Worm (Caenorhabditis elegans): ENCODE measurements around the gene srh-68.
A peak's percentile ranks its signal among the peaks of the same experiment; 100 is the strongest.

Gene srh-68

DNA sequence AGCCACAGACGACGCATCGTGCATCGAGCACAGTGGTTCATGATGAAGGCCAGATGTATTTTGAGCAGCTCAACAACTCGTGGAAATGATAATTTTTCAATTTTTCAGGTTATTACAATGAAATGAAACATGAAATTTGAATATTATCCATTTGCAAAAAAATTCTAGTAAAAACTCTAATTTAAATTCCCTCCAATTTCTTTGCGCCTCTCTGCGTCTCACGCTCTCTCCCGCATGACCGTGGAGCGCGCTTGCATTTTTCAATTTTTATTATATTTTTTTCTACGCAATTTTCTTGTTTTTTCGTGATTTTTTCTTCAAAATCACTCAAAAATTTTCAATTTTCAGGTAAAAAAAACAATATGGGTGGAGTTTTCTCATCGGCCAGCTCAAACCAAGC lies 47.7 kb upstream of the srh-68 start, which contains the start of gene tag-281 (continued):
- no peak for TF ChIP-seq egl-27 (tag; optimal IDR thresholded peaks at IDR 0.05)
- peak; percentile 86 for TF ChIP-seq grh-1 (GFP tag; IDR thresholded peaks at IDR 0.05)
- TF ChIP-seq hlh-17 (GFP tag; optimal IDR thresholded peaks at IDR 0.05; ENCODE audit: borderline replicate concordance): no peak
- TF ChIP-seq tbx-2 (tag; optimal IDR thresholded peaks at IDR 0.05): peak; percentile 87
- TF ChIP-seq nhr-71 (tag; optimal IDR thresholded peaks at IDR 0.05): peak; percentile 94
- peak; percentile 47 for TF ChIP-seq sup-37 (GFP tag; optimal IDR thresholded peaks at IDR 0.05)
- peak; percentile 98 to 99 (median 98) for TF ChIP-seq dpl-1 (GFP tag; optimal IDR thresholded peaks at IDR 0.05)
- TF ChIP-seq nhr-11 (tag; optimal IDR thresholded peaks at IDR 0.05): peak; percentile 71
- no peak for TF ChIP-seq nhr-12 (tag; optimal IDR thresholded peaks at IDR 0.05)
- TF ChIP-seq nhr-20 (tag; optimal IDR thresholded peaks at IDR 0.05): peak; percentile 89
- TF ChIP-seq pag-3 (tag; optimal IDR thresholded peaks at IDR 0.05; ENCODE audit: borderline replicate concordance, insufficient read depth): peak; percentile 3
- TF ChIP-seq ceh-82 (tag; optimal IDR thresholded peaks at IDR 0.05): peak; percentile 80 to 93 (median 89)
- TF ChIP-seq nhr-76 (tag; optimal IDR thresholded peaks at IDR 0.05): no peak
- peak; percentile 89 for TF ChIP-seq nhr-19 (GFP tag; conservative IDR thresholded peaks at IDR 0.05)
- peak; percentile 84 for TF ChIP-seq dsc-1 (tag; optimal IDR thresholded peaks at IDR 0.05)
- TF ChIP-seq nhr-84 (tag; optimal IDR thresholded peaks at IDR 0.05): no peak
- peak; percentile 70 for TF ChIP-seq unc-130 (tag; optimal IDR thresholded peaks at IDR 0.05)
- peak; percentile 93 for TF ChIP-seq nhr-85 (tag)
- TF ChIP-seq unc-30 (tag; optimal IDR thresholded peaks at IDR 0.05): no peak
- TF ChIP-seq ceh-90 (tag; optimal IDR thresholded peaks at IDR 0.05): peak; percentile 20
- TF ChIP-seq fos-1 (tag; optimal IDR thresholded peaks at IDR 0.05): peak; percentile 78
- peak; percentile 56 for TF ChIP-seq aly-2 (tag; optimal IDR thresholded peaks at IDR 0.05)
- peak; percentile 62 for TF ChIP-seq ceh-8 (GFP tag; optimal IDR thresholded peaks at IDR 0.05)
- TF ChIP-seq hpl-2 (GFP tag; optimal IDR thresholded peaks at IDR 0.05): no peak
- peak; percentile 84 for TF ChIP-seq lin-39 (tag; optimal IDR thresholded peaks at IDR 0.05)
- peak; percentile 91 for TF ChIP-seq mep-1 (tag; optimal IDR thresholded peaks at IDR 0.05)
- peak; percentile 48 for TF ChIP-seq elt-2 (tag; optimal IDR thresholded peaks at IDR 0.05)
- no peak for TF ChIP-seq sptf-1 (tag; optimal IDR thresholded peaks at IDR 0.05)
- no peak for TF ChIP-seq nhr-237 (tag; optimal IDR thresholded peaks at IDR 0.05)
- no peak for TF ChIP-seq efl-3 (GFP tag; optimal IDR thresholded peaks at IDR 0.05)
- TF ChIP-seq jun-1 (tag; optimal IDR thresholded peaks at IDR 0.05): peak; percentile 86

DNA sequence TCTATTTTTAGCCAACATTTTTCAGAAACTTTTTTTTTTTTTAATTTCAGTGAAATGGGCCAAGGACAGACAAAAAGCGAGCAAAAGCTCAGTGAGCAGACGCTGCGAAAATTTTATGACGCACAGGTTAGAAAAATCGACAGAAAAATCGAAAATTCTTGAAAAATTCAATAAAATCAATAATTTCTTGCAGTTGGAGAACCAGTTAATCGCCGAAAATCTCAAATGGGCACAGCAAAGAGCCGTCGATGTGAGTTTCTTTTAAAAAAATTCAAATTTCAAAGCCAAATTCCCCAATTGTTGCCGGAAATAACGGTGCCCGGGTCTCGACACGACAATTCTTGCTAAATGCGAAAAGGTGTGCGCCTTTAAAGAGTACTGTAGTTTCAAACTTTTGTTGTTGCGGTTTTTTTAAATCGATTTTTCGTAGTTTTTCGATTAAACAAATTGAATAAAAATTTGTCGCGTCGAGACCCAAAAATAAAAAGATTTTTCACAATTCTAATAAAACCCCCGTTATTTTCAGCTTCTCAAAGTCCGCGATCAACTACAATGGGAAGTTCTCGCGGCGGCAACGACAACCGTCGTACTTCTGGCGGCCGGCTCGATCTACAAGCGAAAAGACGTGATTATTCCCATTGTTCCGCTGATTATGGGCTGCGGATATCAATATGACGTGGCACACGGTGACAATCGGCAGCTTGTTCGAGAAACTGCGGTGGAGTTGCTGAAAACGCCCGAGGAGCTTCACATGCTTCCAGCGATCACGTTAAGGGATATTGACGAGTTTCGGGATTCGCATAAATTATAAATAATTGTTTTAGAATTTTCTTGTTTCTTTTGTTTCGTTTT lies 46.3 kb upstream of the srh-68 start, which contains the start of gene tag-280:
TSS of gene tag-280 (plus strand) at position 51 of the 852 bp plus-strand sequence.
- no peak for TF ChIP-seq nhr-77 (tag; optimal IDR thresholded peaks at IDR 0.05)
- no peak for TF ChIP-seq efl-1 (optimal IDR thresholded peaks at IDR 0.05)
- TF ChIP-seq efl-1 (GFP tag; optimal IDR thresholded peaks at IDR 0.05 in 1 of 2): peak in 1 of 2 experiments; percentile 59

DNA sequence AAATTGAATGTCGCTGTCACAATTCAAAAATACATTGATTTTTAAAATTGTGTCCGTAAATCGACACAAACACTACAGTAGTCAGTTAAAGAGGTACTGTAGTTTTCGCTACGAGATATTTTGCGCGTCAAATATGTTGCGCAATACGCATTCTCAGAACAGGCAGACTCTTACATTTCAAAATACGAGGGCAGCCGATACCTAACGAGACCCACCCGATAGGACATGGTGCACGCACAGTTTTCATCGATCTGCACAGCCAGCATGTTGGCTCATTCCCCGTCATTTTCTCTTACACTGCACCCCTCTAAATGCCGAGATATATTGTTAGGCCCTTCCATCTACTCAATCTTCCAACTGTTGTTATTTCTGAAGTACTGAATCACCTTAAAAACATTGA lies 44.9 kb upstream of the srh-68 start, which contains the start of gene F15A4.2:
TSS of gene F15A4.2 (plus strand) at position 301 of the 400 bp plus-strand sequence.
- TF ChIP-seq ceh-82 (tag; optimal IDR thresholded peaks at IDR 0.05) (no peak), hlh-17 (GFP tag; optimal IDR thresholded peaks at IDR 0.05; ENCODE audit: borderline replicate concordance) (no peak), unc-62 (GFP tag; optimal IDR thresholded peaks at IDR 0.05) (no peak), ztf-4 (tag; optimal IDR thresholded peaks at IDR 0.05) (no peak), aha-1 (tag; optimal IDR thresholded peaks at IDR 0.05) (no peak), nhr-12 (tag; optimal IDR thresholded peaks at IDR 0.05) (no peak), ets-5 (GFP tag; IDR thresholded peaks at IDR 0.05) (no peak), dsc-1 (tag; optimal IDR thresholded peaks at IDR 0.05) (no peak), unc-98 (GFP tag; IDR thresholded peaks at IDR 0.05) (no peak), lir-3 (tag; optimal IDR thresholded peaks at IDR 0.05; ENCODE audit: poor library complexity) (no peak), lin-15B (tag; optimal IDR thresholded peaks at IDR 0.05) (no peak), fkh-4 (tag; optimal IDR thresholded peaks at IDR 0.05; ENCODE audit: borderline replicate concordance) (no peak), nhr-77 (tag; optimal IDR thresholded peaks at IDR 0.05) (no peak), ceh-90 (tag; optimal IDR thresholded peaks at IDR 0.05) (no peak), lin-35 (GFP tag; optimal IDR thresholded peaks at IDR 0.05) (no peak), ceh-63 (GFP tag; optimal IDR thresholded peaks at IDR 0.05) (no peak), sup-37 (GFP tag; optimal IDR thresholded peaks at IDR 0.05) (no peak), nhr-85 (tag) (no peak), nhr-28 (tag; optimal IDR thresholded peaks at IDR 0.05) (no peak)
